Fruit fly (Drosophila melanogaster) whole organism, embryonic: Measurements from ENCODE around the gene Rbcn-3B.

Source experiments
- Atf6 ChIP-seq: fragments of 200-800 bp; sonication (Bioruptor generic); IDR thresholded peaks from 2 replicates; pipeline ENCODE4 v1.3.6; 2022; ENCODE audit warnings: missing biosample characterization, missing genetic modification characterization
- Awh ChIP-seq: fragments of 200-800 bp; sonication (Bioruptor generic); IDR thresholded peaks from 2 replicates; pipeline ENCODE4, ENCODE4 v1.3.6; 2022; ENCODE audit warnings: missing biosample characterization, missing genetic modification characterization
- CG12236 ChIP-seq: fragments of 200-800 bp; sonication (Bioruptor generic); optimal IDR thresholded peaks from 2 replicates; lab custom pipeline; 2016; ENCODE audit warnings: missing biosample characterization, missing genetic modification characterization
- CG12744 ChIP-seq: fragments of 200-800 bp; sonication (Bioruptor generic); optimal IDR thresholded peaks from 2 replicates; lab custom pipeline; 2016; ENCODE audit warnings: missing biosample characterization, missing genetic modification characterization
- CG13296 ChIP-seq: fragments of 200-800 bp; sonication (Bioruptor generic); optimal IDR thresholded peaks from 3 replicates; lab custom pipeline; 2018; ENCODE audit warnings: missing biosample characterization, mild to moderate bottlenecking, missing genetic modification characterization
- CG14050 ChIP-seq: fragments of 200-800 bp; sonication (Bioruptor generic); IDR thresholded peaks from 3 replicates; pipeline ENCODE4 v1.3.6; 2022; ENCODE audit warnings: missing biosample characterization, missing genetic modification characterization
- CG14965 ChIP-seq: fragments of 200-800 bp; sonication (Bioruptor generic); optimal IDR thresholded peaks from 2 replicates; lab custom pipeline; 2016; ENCODE audit warnings: missing biosample characterization, missing genetic modification characterization, borderline replicate concordance
- CG15601 ChIP-seq: fragments of 200-800 bp; sonication (Bioruptor generic); optimal IDR thresholded peaks from 3 replicates; lab custom pipeline; 2019; ENCODE audit warnings: missing biosample characterization, mild to moderate bottlenecking, missing genetic modification characterization, moderate library complexity
- CG17802 ChIP-seq: fragments of 200-800 bp; sonication (Bioruptor generic); optimal IDR thresholded peaks from 2 replicates; lab custom pipeline; 2018; ENCODE audit warnings: missing biosample characterization, mild to moderate bottlenecking, missing genetic modification characterization, moderate library complexity
- CG4328 ChIP-seq: fragments of 200-800 bp; sonication (Bioruptor generic); optimal IDR thresholded peaks from 3 replicates; lab custom pipeline; 2017; ENCODE audit warnings: missing biosample characterization, missing genetic modification reagents, missing genetic modification characterization
- CG4404 ChIP-seq: fragments of 200-800 bp; sonication (Bioruptor generic); IDR thresholded peaks from 2 replicates; pipeline ENCODE4 v1.3.6; 2022; ENCODE audit warnings: missing biosample characterization, missing genetic modification characterization
- CG4820 ChIP-seq: fragments of 200-800 bp; sonication (Bioruptor generic); optimal IDR thresholded peaks from 3 replicates; lab custom pipeline; 2016; ENCODE audit warnings: missing biosample characterization, missing genetic modification characterization
- CG5953 ChIP-seq: fragments of 200-800 bp; sonication (Bioruptor generic); IDR thresholded peaks from 2 replicates; pipeline ENCODE4 v1.3.6; 2022; ENCODE audit warnings: missing biosample characterization, missing genetic modification characterization
- CG6254 ChIP-seq: fragments of 200-800 bp; sonication (Bioruptor generic); optimal IDR thresholded peaks from 3 replicates; lab custom pipeline; 2017; ENCODE audit warnings: mild to moderate bottlenecking, missing biosample characterization, missing genetic modification reagents, missing genetic modification characterization
- CG7963 ChIP-seq: fragments of 200-800 bp; sonication (Bioruptor generic); IDR thresholded peaks from 3 replicates; pipeline ENCODE4 v1.3.6; 2022; ENCODE audit warnings: missing biosample characterization, missing genetic modification characterization; ENCODE audit not compliant: partially characterized antibody
- CG8478 ChIP-seq: fragments of >200 bp; optimal IDR thresholded peaks from 2 replicates; lab custom pipeline; 2018
- CG9609 ChIP-seq: fragments of 200-800 bp; sonication (Bioruptor generic); optimal IDR thresholded peaks from 3 replicates; lab custom pipeline; 2016; ENCODE audit warnings: missing biosample characterization, missing genetic modification characterization
- D19A ChIP-seq: fragments of 200-800 bp; optimal IDR thresholded peaks from 3 replicates; lab custom pipeline; 2019; ENCODE audit warnings: missing biosample characterization, mild to moderate bottlenecking, missing genetic modification characterization, moderate library complexity
- Dip2 ChIP-seq: fragments of 200-800 bp; sonication (Bioruptor generic); IDR thresholded peaks from 2 replicates; pipeline ENCODE4 v1.3.6; 2022; ENCODE audit warnings: missing biosample characterization, missing genetic modification characterization
- E2f2 ChIP-seq: fragments of 200-800 bp; sonication (Bioruptor generic); IDR thresholded peaks from 2 replicates; pipeline ENCODE4 v1.3.6; 2022; ENCODE audit warnings: missing biosample characterization, missing genetic modification characterization
- ERR ChIP-seq: fragments of 200-800 bp; sonication (Bioruptor generic); optimal IDR thresholded peaks from 2 replicates; lab custom pipeline; 2016; ENCODE audit warnings: missing biosample characterization, missing genetic modification characterization
- Fer2 ChIP-seq: fragments of 200-800 bp; sonication (Bioruptor generic); optimal IDR thresholded peaks from 2 replicates; lab custom pipeline; 2018; ENCODE audit warnings: missing biosample characterization, mild to moderate bottlenecking, missing genetic modification characterization, moderate library complexity
- Hmr ChIP-seq: fragments of 200-800 bp; sonication (Bioruptor generic); optimal IDR thresholded peaks from 3 replicates; lab custom pipeline; 2017; ENCODE audit warnings: mild to moderate bottlenecking, missing biosample characterization, missing genetic modification reagents, missing genetic modification characterization
- Hmx ChIP-seq: fragments of 200-800 bp; sonication (Bioruptor generic); optimal IDR thresholded peaks from 2 replicates; lab custom pipeline; 2016; ENCODE audit warnings: missing biosample characterization, missing genetic modification characterization
- Hr39 ChIP-seq: fragments of >200 bp; optimal IDR thresholded peaks from 2 replicates; lab custom pipeline; 2017
- Oli ChIP-seq: fragments of 200-800 bp; sonication (Bioruptor generic); optimal IDR thresholded peaks from 2 replicates; lab custom pipeline; 2018; ENCODE audit warnings: missing biosample characterization, mild to moderate bottlenecking, missing genetic modification characterization, moderate library complexity
- Optix ChIP-seq: fragments of 200-800 bp; sonication (Bioruptor generic); IDR thresholded peaks from 3 replicates; pipeline ENCODE4 v1.3.6; 2022; ENCODE audit warnings: missing biosample characterization, missing genetic modification characterization
- Stat92E ChIP-seq, 3 experiments: fragments of >200 bp in 2 of 3; fragments of 200-800 bp in 1 of 3; sonication (Bioruptor generic) in 1 of 3; optimal IDR thresholded peaks; 2 replicates each; lab custom pipeline; 2017 to 2019; ENCODE audit warnings: missing biosample characterization in 3 of 3, missing genetic modification characterization in 3 of 3, mild to moderate bottlenecking in 1 of 3, moderate library complexity in 1 of 3
- Taf1 ChIP-seq: fragments of 200-800 bp; sonication (Bioruptor generic); IDR thresholded peaks from 2 replicates; pipeline ENCODE4 v1.3.6; 2022; ENCODE audit warnings: missing biosample characterization, missing genetic modification characterization
- Usf ChIP-seq: fragments of 200-800 bp; sonication (Bioruptor generic); optimal IDR thresholded peaks from 2 replicates; lab custom pipeline; 2017; ENCODE audit warnings: missing genotype, missing biosample characterization, missing genetic modification characterization
- ab ChIP-seq: fragments of 200-800 bp; sonication (Bioruptor generic); optimal IDR thresholded peaks from 2 replicates; lab custom pipeline; 2016; ENCODE audit warnings: missing biosample characterization, missing genetic modification characterization
- cas ChIP-seq: fragments of 200-800 bp; sonication (Bioruptor generic); IDR thresholded peaks from 2 replicates; pipeline ENCODE4 v1.3.6; 2022; ENCODE audit warnings: missing biosample characterization, missing genetic modification characterization
- ci ChIP-seq: fragments of 200-800 bp; sonication (Bioruptor generic); IDR thresholded peaks from 3 replicates; pipeline ENCODE4 v1.3.6; 2022; ENCODE audit warnings: missing biosample characterization, missing genetic modification characterization
- corto ChIP-seq: fragments of 200-800 bp; sonication (Bioruptor generic); optimal IDR thresholded peaks from 2 replicates; lab custom pipeline; 2016; ENCODE audit warnings: missing biosample characterization, mild to moderate bottlenecking, missing genetic modification characterization, moderate library complexity
- dmrt99B ChIP-seq: fragments of 200-800 bp; sonication (Bioruptor generic); optimal IDR thresholded peaks from 2 replicates; lab custom pipeline; 2018; ENCODE audit warnings: missing biosample characterization, mild to moderate bottlenecking, missing genetic modification characterization, moderate library complexity
- exex ChIP-seq: fragments of 200-800 bp; sonication (Bioruptor generic); optimal IDR thresholded peaks from 4 replicates; lab custom pipeline; 2018; ENCODE audit warnings: missing biosample characterization, mild to moderate bottlenecking, missing genetic modification characterization, moderate library complexity
- gro ChIP-seq: fragments of 200-800 bp; sonication (Bioruptor generic); optimal IDR thresholded peaks from 2 replicates; lab custom pipeline; 2016; ENCODE audit warnings: missing biosample characterization, missing genetic modification characterization
- h ChIP-seq: fragments of >200 bp; optimal IDR thresholded peaks from 2 replicates; lab custom pipeline; 2017
- knrl ChIP-seq: fragments of 200-800 bp; sonication (Bioruptor generic); IDR thresholded peaks from 3 replicates; pipeline ENCODE4 v1.3.6; 2022; ENCODE audit warnings: missing biosample characterization, missing genetic modification characterization; ENCODE audit not compliant: partially characterized antibody
- luna ChIP-seq: fragments of 200-800 bp; sonication (Bioruptor generic); optimal IDR thresholded peaks from 2 replicates; lab custom pipeline; 2016; ENCODE audit warnings: missing biosample characterization, missing genetic modification characterization
- nerfin-1 ChIP-seq: fragments of 200-800 bp; sonication (Bioruptor generic); optimal IDR thresholded peaks from 3 replicates; lab custom pipeline; 2019; ENCODE audit warnings: missing biosample characterization, mild to moderate bottlenecking, missing genetic modification characterization, moderate library complexity
- nom ChIP-seq: fragments of 200-800 bp; sonication (Bioruptor generic); optimal IDR thresholded peaks from 2 replicates; lab custom pipeline; 2017; ENCODE audit warnings: missing biosample characterization, missing genetic modification characterization, mild to moderate bottlenecking, moderate library complexity, missing genetic modification reagents
- p53 ChIP-seq: fragments of 200-800 bp; sonication (Bioruptor generic); optimal IDR thresholded peaks from 2 replicates; lab custom pipeline; 2016; ENCODE audit warnings: missing biosample characterization, missing genetic modification characterization
- pho ChIP-seq: fragments of 200-800 bp; sonication (Bioruptor generic); optimal IDR thresholded peaks from 2 replicates; lab custom pipeline; 2016; ENCODE audit warnings: missing biosample characterization, missing genetic modification characterization
- sc ChIP-seq, 3 experiments: fragments of >200 bp in 2 of 3; fragments of 200-800 bp in 1 of 3; sonication (Bioruptor generic) in 1 of 3; optimal IDR thresholded peaks; 2 replicates in 2 of 3; 3 replicates in 1 of 3; lab custom pipeline; 2017; ENCODE audit warnings: mild to moderate bottlenecking in 1 of 3, missing biosample characterization in 1 of 3, missing genetic modification characterization in 1 of 3, missing genetic modification reagents in 1 of 3
- scrt ChIP-seq: fragments of 200-800 bp; sonication (Bioruptor generic); optimal IDR thresholded peaks from 2 replicates; lab custom pipeline; 2018; ENCODE audit warnings: missing biosample characterization, mild to moderate bottlenecking, missing genetic modification characterization, moderate library complexity
- sens-2 ChIP-seq: fragments of 200-800 bp; sonication (Bioruptor generic); IDR thresholded peaks from 2 replicates; pipeline ENCODE4 v1.3.6; 2022; ENCODE audit warnings: missing biosample characterization, missing genetic modification characterization
- sug ChIP-seq: fragments of 200-800 bp; optimal IDR thresholded peaks from 2 replicates; lab custom pipeline; 2019; ENCODE audit warnings: missing biosample characterization, mild to moderate bottlenecking, missing genetic modification characterization, moderate library complexity
- trem ChIP-seq: fragments of 200-800 bp; optimal IDR thresholded peaks from 3 replicates; lab custom pipeline; 2019; ENCODE audit warnings: missing biosample characterization, mild to moderate bottlenecking, missing genetic modification characterization, moderate library complexity
- zfh1 ChIP-seq: fragments of 200-800 bp; sonication (Bioruptor generic); IDR thresholded peaks from 3 replicates; pipeline ENCODE4 v1.3.6; 2022; ENCODE audit warnings: missing biosample characterization, missing genetic modification characterization
- zfh2 ChIP-seq: fragments of 200-800 bp; sonication (Bioruptor generic); optimal IDR thresholded peaks from 2 replicates; lab custom pipeline; 2016; ENCODE audit warnings: missing biosample characterization, missing genetic modification characterization

Gene Rbcn-3B

dm6 chrX:1948508-1949065 is 39.9 kb downstream of the Rbcn-3B start (continued):
- TF ChIP-seq Fer2 (tag; lab: Kevin White, UChicago) (no peak), ERR (GFP tag; lab: Kevin White, UChicago) (peak; percentile 86), zfh1 (GFP tag; lab: Robert Waterston, UW) (peak; percentile 47; the same call in 1 of the 3 replicates), sens-2 (GFP tag; lab: Robert Waterston, UW) (no peak), CG12236 (GFP tag; lab: Kevin White, UChicago) (no peak), zfh2 (peak; percentile 86), Hmr (peak; percentile 80), Awh (GFP tag; lab: Robert Waterston, UW) (no peak), trem (tag; lab: Kevin White, UChicago) (no peak), Dip2 (GFP tag; lab: Robert Waterston, UW) (no peak), knrl (GFP tag; lab: Robert Waterston, UW) (no peak), gro (GFP tag; lab: Kevin White, UChicago) (peak; percentile 70), Usf (GFP tag; lab: Kevin White, UChicago) (peak; percentile 77), corto (no peak), nom (peak; percentile 77), ci (GFP tag; lab: Robert Waterston, UW) (no peak; the same call in 2 of the 3 replicates), CG17802 (tag; lab: Kevin White, UChicago) (no peak), scrt (GFP tag; lab: Kevin White, UChicago) (peak; percentile 55), CG8478 (lab: Kevin White, UChicago) (no peak), Hmx (GFP tag; lab: Kevin White, UChicago) (peak; percentile 6), pho (peak; percentile 54), CG4404 (0 out of 2 replicates have a peak, but pooled peaks have one; percentile 17), nerfin-1 (no peak), CG5953 (GFP tag; lab: Robert Waterston, UW) (no peak), CG14050 (GFP tag; lab: Robert Waterston, UW) (peak; percentile 35; the same call in 1 of the 3 replicates), E2f2 (peak; percentile 19; the same call in 1 of the 2 replicates), CG9609 (GFP tag; lab: Kevin White, UChicago) (peak; percentile 46), Hr39 (lab: Kevin White, UChicago) (no peak), h (lab: Kevin White, UChicago) (no peak), Oli (tag; lab: Kevin White, UChicago) (peak; percentile 42), Optix (GFP tag; lab: Robert Waterston, UW) (no peak), CG13296 (no peak), CG14965 (no peak), sc (optimal IDR thresholded peaks at IDR 0.05; lab: Kevin White, UChicago) (no peak), sc (GFP tag; optimal IDR thresholded peaks at IDR 0.05; lab: Kevin White, UChicago) (no peak), cas (GFP tag; lab: Robert Waterston, UW) (no peak), p53 (GFP tag; lab: Kevin White, UChicago) (no peak), luna (GFP tag; lab: Kevin White, UChicago) (no peak), Atf6 (peak; percentile 71), CG7963 (no peak), CG12744 (GFP tag; lab: Kevin White, UChicago) (peak; percentile 14), dmrt99B (tag; lab: Kevin White, UChicago) (peak; percentile 13), Stat92E (GFP tag; optimal IDR thresholded peaks at IDR 0.05; lab: Kevin White, UChicago) (no peak), D19A (tag; lab: Kevin White, UChicago) (no peak), CG4328 (GFP tag; lab: Kevin White, UChicago) (no peak), CG6254 (no peak), exex (tag; lab: Kevin White, UChicago) (no peak), CG4820 (no peak), Taf1 (peak; percentile 22; the same call in 1 of the 2 replicates), ab (no peak), CG15601 (tag; lab: Kevin White, UChicago) (no peak), sug (tag; lab: Kevin White, UChicago) (no peak)
